Fruit fly (Drosophila melanogaster): ENCODE data around the gene CG7227.

The CG7227 gene

DNA sequence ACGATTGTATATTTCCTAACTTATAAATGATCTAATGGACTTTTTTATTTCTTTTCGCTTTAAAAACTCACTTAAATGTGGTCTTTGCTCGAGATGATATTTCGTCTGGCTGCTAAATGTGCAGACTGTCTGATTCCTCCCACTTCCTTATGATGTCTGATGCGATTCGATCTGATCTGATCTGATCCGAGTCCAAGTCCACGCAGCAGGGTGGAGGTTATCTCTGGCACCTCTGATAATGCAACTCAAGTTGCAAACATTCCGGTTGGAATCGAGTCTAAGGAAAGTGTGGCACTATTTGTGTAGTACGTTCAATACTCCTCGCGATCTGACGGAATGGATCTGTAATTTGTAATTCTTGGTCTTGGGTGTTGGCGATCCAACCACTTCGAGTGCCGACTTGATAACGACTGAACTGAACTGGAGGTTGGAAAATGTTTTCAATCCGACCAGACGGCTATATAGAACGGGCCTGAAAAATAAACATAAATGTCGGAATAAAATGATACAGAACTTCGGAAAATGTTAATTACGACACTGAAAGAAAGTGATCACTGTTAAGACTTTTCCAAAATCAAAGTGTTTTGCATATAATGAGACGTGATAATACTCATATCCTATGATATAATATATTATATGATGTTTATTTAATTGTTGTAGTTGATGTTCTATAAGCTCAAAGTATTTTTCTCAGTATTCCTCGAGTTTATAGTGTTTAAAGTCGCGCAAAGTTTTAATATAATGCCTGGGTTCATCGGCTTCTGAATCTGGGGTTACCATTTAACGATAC lies 466 bp downstream of the CG7227 start:
- TF ChIP-seq psq (optimal IDR thresholded peaks at IDR 0.05): no peak
- TF ChIP-seq CG8478 (optimal IDR thresholded peaks at IDR 0.05): no peak
- no peak for TF ChIP-seq pan (optimal IDR thresholded peaks at IDR 0.05)
- TF ChIP-seq Dll (optimal IDR thresholded peaks at IDR 0.05): no peak
- no peak for TF ChIP-seq usp (GFP tag; optimal IDR thresholded peaks at IDR 0.05)
- TF ChIP-seq EcR (GFP tag; optimal IDR thresholded peaks at IDR 0.05): no peak

DNA sequence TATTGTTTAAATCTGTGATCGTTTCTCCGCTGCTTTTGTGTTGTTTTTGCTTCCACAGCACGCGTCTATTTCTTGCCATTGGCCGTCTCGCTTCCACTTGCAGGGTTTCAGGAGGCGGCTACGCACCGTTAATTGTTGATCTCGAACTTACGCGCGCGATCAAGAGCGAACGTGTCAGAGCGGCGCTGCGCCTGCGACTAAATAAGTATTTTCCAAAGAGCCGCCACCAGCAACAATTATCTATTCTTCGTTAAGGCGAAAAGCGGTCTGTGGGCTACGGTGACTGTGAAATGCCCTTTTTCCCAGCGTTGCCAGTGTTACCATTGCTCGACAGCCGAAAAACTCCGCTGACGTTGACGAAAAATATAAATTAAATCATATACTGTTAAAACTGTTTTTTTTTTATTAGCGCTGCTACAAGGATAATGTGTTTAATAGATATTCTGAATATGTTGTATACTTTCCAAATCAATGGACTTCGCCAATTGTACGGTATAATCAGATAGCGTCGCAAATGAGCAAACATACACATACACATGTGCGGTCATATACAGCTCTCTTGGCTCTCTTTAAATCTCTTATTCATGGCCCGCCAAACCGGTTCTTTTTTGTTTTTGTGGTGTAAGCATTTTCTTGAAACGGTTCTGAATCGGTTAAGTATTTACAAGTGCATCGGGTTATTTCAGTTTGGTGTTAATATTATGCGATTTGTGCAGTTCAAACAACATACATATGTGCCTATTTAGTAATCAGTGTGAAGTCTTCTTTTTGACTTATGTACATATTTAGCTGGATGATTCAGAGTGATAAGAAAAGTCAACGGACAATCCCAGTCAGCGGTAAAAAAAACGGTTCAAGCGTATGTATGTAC lies 3.7 kb downstream of the CG7227 start, which contains the start of gene pes:
Gene pes (minus strand): TSS at position 201 of the 871 bp plus-strand sequence.
- TF ChIP-seq psq (optimal IDR thresholded peaks at IDR 0.05) (no peak), EcR (GFP tag; optimal IDR thresholded peaks at IDR 0.05) (no peak)

dm6 chr2L:7993062-7993685 lies 4.8 kb downstream of the CG7227 start:
- TF ChIP-seq CG8478 (optimal IDR thresholded peaks at IDR 0.05) (no peak), pan (optimal IDR thresholded peaks at IDR 0.05) (no peak), usp (GFP tag; optimal IDR thresholded peaks at IDR 0.05) (no peak), EcR (GFP tag; optimal IDR thresholded peaks at IDR 0.05) (no peak), Dll (optimal IDR thresholded peaks at IDR 0.05) (no peak), psq (optimal IDR thresholded peaks at IDR 0.05) (no peak)

DNA sequence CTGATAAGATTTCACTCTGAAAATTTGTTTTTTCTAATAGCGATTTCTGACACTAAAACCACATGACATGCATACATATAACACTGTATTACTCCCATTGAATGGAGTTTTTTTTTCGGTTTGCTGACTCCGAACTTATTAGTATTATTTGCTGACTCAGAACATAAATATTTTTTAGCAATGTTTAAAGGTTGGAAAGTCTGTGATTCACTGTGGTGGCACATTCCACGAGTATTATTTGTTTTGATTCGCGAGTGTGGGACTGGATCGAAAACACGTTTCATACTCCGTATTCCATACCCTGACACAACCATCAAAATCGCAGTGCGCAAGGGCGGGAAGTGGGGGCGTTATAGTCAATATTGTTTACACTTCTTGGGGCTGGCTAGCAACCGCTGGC lies 5.3 kb downstream of the CG7227 start:
- TF ChIP-seq usp (GFP tag; optimal IDR thresholded peaks at IDR 0.05) (no peak), CG8478 (optimal IDR thresholded peaks at IDR 0.05) (no peak), EcR (GFP tag; optimal IDR thresholded peaks at IDR 0.05) (no peak), pan (optimal IDR thresholded peaks at IDR 0.05) (no peak), psq (optimal IDR thresholded peaks at IDR 0.05) (no peak), Dll (optimal IDR thresholded peaks at IDR 0.05) (no peak)

DNA sequence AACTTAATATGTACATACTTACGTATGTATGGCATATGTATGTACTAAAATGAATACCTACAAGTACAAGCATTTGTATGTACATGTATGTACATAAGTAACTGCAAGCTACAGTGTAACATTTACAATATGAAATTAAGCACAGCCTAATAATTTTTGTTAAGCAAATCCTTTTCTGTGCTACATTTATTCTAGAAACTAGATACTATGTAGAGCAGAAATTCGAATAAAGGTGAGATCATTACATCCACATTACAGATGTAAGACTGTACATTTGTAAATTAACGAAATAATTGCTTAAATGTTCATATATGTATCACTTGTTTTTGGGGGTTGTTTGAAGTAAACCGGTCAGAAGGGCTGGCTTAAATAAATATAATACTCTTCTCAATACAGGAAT lies 6.0 kb downstream of the CG7227 start:
- TF ChIP-seq usp (GFP tag; optimal IDR thresholded peaks at IDR 0.05) (no peak), CG8478 (optimal IDR thresholded peaks at IDR 0.05) (no peak), pan (optimal IDR thresholded peaks at IDR 0.05) (no peak), Dll (optimal IDR thresholded peaks at IDR 0.05) (no peak), EcR (GFP tag; optimal IDR thresholded peaks at IDR 0.05) (no peak), psq (optimal IDR thresholded peaks at IDR 0.05) (no peak)

dm6 chr2L:7991391-7991876 lies 6.5 kb downstream of the CG7227 start:
- TF ChIP-seq Dll (optimal IDR thresholded peaks at IDR 0.05): peak; percentile 93
- no peak for TF ChIP-seq EcR (GFP tag; optimal IDR thresholded peaks at IDR 0.05)

DNA sequence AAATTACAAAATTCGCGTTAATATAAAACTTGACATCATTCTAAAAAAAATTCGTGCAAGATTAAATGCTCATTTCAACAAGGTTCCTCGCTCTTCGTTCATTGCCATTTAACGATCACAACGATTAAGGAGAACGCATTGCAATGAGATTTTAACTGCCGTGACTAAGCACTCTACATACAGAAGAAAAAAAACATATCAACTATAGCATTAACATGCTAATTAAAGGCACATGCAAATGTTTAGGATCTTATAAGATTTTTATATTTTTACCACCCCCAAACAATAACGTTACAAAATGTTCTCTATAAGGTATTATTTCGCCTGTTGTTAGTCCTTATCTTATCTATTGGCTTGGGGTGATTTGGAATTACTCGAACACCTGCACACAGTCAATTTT lies 7.2 kb downstream of the CG7227 start:
- TF ChIP-seq psq (optimal IDR thresholded peaks at IDR 0.05): no peak
- no peak for TF ChIP-seq Dll (optimal IDR thresholded peaks at IDR 0.05)
- TF ChIP-seq EcR (GFP tag; optimal IDR thresholded peaks at IDR 0.05): no peak
- TF ChIP-seq usp (GFP tag; optimal IDR thresholded peaks at IDR 0.05): no peak
- TF ChIP-seq CG8478 (optimal IDR thresholded peaks at IDR 0.05): no peak
- TF ChIP-seq pan (optimal IDR thresholded peaks at IDR 0.05): no peak

DNA sequence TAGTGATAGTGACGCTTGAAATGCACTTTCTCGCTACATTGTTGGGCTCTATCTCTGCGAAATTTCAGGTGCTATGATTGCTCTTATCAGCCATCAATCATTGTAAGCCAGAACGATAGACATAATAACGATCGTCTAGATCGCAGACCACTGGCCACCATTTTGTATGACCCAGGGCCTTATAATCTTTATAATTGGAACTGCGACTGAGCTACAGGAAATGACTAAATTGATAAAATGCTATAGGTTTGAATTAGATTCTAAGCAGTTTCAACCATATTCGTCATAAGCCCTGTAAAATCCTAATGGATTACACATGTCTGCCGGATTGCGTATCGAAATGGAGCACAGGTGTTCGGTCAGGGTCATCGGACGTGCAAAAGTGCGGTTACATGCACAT lies 8.1 kb downstream of the CG7227 start:
- no peak for TF ChIP-seq psq (optimal IDR thresholded peaks at IDR 0.05)
- no peak for TF ChIP-seq CG8478 (optimal IDR thresholded peaks at IDR 0.05)
- TF ChIP-seq usp (GFP tag; optimal IDR thresholded peaks at IDR 0.05): no peak
- no peak for TF ChIP-seq Dll (optimal IDR thresholded peaks at IDR 0.05)
- TF ChIP-seq pan (optimal IDR thresholded peaks at IDR 0.05): no peak
- no peak for TF ChIP-seq EcR (GFP tag; optimal IDR thresholded peaks at IDR 0.05)

DNA sequence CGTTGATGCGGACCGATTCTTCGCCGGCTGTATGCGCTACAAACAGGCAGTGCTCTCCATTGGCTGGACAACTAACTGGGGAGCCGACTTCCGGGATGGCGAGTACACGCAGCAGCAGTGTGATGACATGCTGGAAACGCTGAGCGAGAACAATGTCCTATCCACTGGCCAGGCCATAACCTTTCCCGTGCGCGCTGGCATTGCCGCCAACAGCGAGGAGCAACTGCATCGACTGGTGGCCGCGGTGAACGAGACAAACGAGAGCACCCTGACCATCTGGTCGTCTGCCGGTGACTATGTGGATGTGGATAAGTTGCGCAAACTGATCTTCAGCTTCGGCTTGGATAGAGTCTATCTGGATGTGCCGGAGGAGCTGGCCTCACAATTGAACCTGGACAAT lies 11.7 kb downstream of the CG7227 start:
- TF ChIP-seq pan (optimal IDR thresholded peaks at IDR 0.05) (no peak), CG8478 (optimal IDR thresholded peaks at IDR 0.05) (no peak), EcR (GFP tag; optimal IDR thresholded peaks at IDR 0.05) (no peak), usp (GFP tag; optimal IDR thresholded peaks at IDR 0.05) (no peak), psq (optimal IDR thresholded peaks at IDR 0.05) (no peak), Dll (optimal IDR thresholded peaks at IDR 0.05) (no peak)

DNA sequence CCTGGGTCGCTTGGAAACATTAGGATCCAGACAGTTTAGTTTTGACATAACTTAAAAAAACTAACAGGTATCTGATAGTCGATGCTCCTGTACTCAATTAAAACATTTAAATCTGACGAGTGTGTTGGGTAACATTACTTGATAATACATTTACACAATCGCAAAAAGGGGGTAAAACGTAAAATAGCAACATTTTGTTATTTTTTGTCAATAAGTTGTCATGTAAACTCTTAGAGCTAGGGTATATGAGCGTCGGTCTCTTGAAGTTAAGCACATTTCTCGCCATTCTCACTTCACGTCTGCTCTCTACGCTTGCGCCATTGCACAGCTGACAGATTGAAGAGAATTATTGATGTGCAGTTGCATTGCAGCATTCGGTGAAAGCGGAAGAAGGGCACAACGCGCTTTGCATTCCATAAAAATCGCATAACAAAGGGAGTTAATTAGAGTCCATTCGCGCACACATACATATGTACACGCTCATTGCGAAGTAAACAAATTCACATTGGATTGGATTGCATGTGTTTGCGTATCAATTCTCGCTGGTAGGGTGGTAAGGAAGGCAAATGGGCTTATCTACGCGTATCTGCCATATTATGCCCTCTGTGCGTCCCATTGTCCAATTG lies 12.9 kb downstream of the CG7227 start:
- no peak for TF ChIP-seq Dll (optimal IDR thresholded peaks at IDR 0.05)
- no peak for TF ChIP-seq psq (optimal IDR thresholded peaks at IDR 0.05)
- TF ChIP-seq usp (GFP tag; optimal IDR thresholded peaks at IDR 0.05): no peak
- TF ChIP-seq pan (optimal IDR thresholded peaks at IDR 0.05): no peak

DNA sequence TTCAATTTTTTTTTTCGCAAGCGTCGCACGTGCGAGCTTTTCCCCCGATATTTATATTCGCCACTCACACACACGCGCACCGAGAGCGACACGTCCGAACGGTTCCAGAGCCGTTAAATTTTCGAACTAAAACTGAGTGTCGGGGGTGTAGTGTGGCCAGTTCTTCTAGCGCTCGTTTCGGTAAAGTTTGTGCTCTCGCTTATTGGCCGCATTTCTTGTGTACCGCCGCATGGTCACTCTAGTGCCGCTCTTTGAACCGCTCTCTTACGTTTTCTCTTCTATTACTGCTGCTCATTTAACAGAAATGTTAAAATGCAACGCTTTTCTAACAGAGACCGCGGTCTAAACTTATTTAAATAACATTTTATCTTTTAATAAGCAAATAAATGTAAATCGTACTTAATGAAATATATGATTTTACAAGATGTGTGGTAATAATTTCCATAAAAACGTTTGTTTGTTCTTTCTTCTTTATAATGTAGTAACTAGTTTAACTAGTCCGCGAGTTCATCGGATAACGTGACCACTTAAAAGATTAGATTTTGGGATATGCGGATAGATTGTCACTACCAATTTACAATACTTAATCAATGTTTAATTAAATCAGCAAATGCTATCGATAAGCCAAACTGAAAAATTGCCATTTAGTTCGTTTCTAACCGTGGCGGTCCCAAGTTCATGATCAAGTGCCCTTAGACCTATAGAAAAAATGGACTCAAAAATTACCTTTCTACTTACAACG lies 13.7 kb downstream of the CG7227 start, which contains the start of gene Snoo:
Gene Snoo (minus strand): TSS at position 138 of the 742 bp plus-strand sequence.
- TF ChIP-seq EcR (GFP tag; optimal IDR thresholded peaks at IDR 0.05) (no peak), psq (optimal IDR thresholded peaks at IDR 0.05) (no peak)

Data from whole organism.